Fruit fly (Drosophila melanogaster): ENCODE data around the gene CG8958.

dm6 chrX:16087496-16087895 is 4.5 kb downstream of the CG8958 start:
- TF ChIP-seq EcR (GFP tag; optimal IDR thresholded peaks at IDR 0.05) (no peak), CG13204 (GFP tag; optimal IDR thresholded peaks at IDR 0.05) (no peak), gl (tag; optimal IDR thresholded peaks at IDR 0.05) (no peak), CG34367 (tag; optimal IDR thresholded peaks at IDR 0.05) (no peak), CG9948 (tag; optimal IDR thresholded peaks at IDR 0.05) (no peak), rn (GFP tag; IDR thresholded peaks at IDR 0.05) (no peak), CG12605 (GFP tag; IDR thresholded peaks at IDR 0.05) (no peak)

Data from whole organism, pupa.